Fruit fly (Drosophila melanogaster): ENCODE measurements around the gene CG9525.

Gene CG9525

DNA sequence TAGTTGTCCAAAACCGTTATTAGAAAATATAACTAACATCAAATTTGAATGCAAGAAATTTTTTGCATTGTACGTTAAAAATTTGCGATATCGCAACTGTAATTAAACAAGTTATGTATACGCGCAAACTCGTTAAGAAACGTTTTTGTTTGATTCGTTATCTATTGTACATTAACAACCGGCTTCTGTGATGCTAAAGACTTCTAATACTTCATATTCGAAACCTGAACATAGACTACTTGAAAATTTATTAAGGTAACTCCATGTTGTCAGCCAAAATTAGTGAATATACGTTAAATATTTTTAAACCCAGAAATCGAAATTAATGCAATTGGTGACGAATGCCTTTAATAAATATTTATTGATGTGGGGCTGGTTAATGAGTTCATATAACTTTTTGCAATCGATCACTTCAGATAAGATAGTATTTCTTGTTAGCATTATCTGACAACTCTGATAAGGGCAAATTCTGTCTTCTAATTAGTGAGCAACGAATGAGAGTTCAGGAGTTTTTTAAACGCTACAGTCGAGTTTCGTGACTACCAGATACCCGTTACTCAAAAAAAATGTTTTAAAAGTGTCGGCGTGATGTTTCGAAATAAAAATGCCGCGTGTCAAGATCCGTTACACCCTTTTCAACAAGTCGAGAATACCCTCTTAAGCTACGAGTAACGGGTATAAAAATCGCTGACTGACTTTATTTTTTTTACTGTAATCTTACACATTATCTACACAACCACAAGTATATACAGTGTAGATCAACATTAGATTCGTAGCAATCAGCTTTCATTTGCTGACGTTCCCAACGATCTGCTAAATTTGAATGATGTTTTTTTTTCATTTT lies 9.7 kb downstream of the CG9525 start (continued):
- TF ChIP-seq trh (GFP tag; optimal IDR thresholded peaks at IDR 0.05) (no peak), Fer3 (tag; optimal IDR thresholded peaks at IDR 0.05) (peak; percentile 23), CG10654 (GFP tag; optimal IDR thresholded peaks at IDR 0.05) (no peak), Ptx1 (GFP tag; IDR thresholded peaks at IDR 0.05) (peak; percentile 58), Abd-B (GFP tag; optimal IDR thresholded peaks at IDR 0.05) (no peak), amos (GFP tag; IDR thresholded peaks at IDR 0.05; ENCODE audit: partially characterized antibody) (peak; percentile 83), CG6765 (GFP tag; optimal IDR thresholded peaks at IDR 0.05) (no peak), Mad (GFP tag; optimal IDR thresholded peaks at IDR 0.05) (peak; percentile 1), Dp (GFP tag; optimal IDR thresholded peaks at IDR 0.05) (peak; percentile 14), Opbp (GFP tag; IDR thresholded peaks at IDR 0.05; ENCODE audit: partially characterized antibody) (peak; percentile 76; the same call in 2 of the 3 replicates), CG14860 (GFP tag; IDR thresholded peaks at IDR 0.05; ENCODE audit: partially characterized antibody) (no peak; the same call in 2 of the 3 replicates), NfI (GFP tag; optimal IDR thresholded peaks at IDR 0.05) (peak; percentile 15), da (GFP tag; optimal IDR thresholded peaks at IDR 0.05) (no peak), org-1 (GFP tag; optimal IDR thresholded peaks at IDR 0.05) (peak; percentile 19), Bteb2 (GFP tag; optimal IDR thresholded peaks at IDR 0.05) (no peak), eve (GFP tag; optimal IDR thresholded peaks at IDR 0.05) (peak in 1 of 2 experiments; percentile 68), ci (GFP tag; IDR thresholded peaks at IDR 0.05) (peak; percentile 68), lov (optimal IDR thresholded peaks at IDR 0.05) (no peak), lov (GFP tag; IDR thresholded peaks at IDR 0.05) (no peak; the same call in 2 of the 3 replicates), Drgx (GFP tag; IDR thresholded peaks at IDR 0.05) (peak; percentile 77), CG15514 (GFP tag; optimal IDR thresholded peaks at IDR 0.05) (peak; percentile 39), Fer2 (tag; optimal IDR thresholded peaks at IDR 0.05) (no peak), CG6813 (GFP tag; optimal IDR thresholded peaks at IDR 0.05) (peak; percentile 9), fu2 (GFP tag; optimal IDR thresholded peaks at IDR 0.05) (peak; percentile 9), grau (tag; optimal IDR thresholded peaks at IDR 0.05) (peak; percentile 47), kay (GFP tag; optimal IDR thresholded peaks at IDR 0.05) (peak; percentile 30), CG13894 (tag; optimal IDR thresholded peaks at IDR 0.05) (peak; percentile 17), CG32767 (GFP tag; IDR thresholded peaks at IDR 0.05) (no peak), klu (GFP tag; IDR thresholded peaks at IDR 0.05) (no peak), CG6689 (GFP tag; IDR thresholded peaks at IDR 0.05) (no peak), CG12391 (tag; optimal IDR thresholded peaks at IDR 0.05) (peak; percentile 12), zen (tag; optimal IDR thresholded peaks at IDR 0.05) (peak; percentile 37), row (GFP tag; IDR thresholded peaks at IDR 0.05) (peak; percentile 82), CG1024 (GFP tag; IDR thresholded peaks at IDR 0.05) (no peak), ab (GFP tag; optimal IDR thresholded peaks at IDR 0.05) (no peak), CG10462 (GFP tag; optimal IDR thresholded peaks at IDR 0.05) (no peak), CoRest (tag; optimal IDR thresholded peaks at IDR 0.05) (peak; percentile 30), PHDP (tag; optimal IDR thresholded peaks at IDR 0.05) (peak; percentile 48), slou (GFP tag; optimal IDR thresholded peaks at IDR 0.05) (no peak), CG5953 (GFP tag; IDR thresholded peaks at IDR 0.05) (no peak), ttk (GFP tag; IDR thresholded peaks at IDR 0.05) (peak; percentile 49), CG18262 (tag; optimal IDR thresholded peaks at IDR 0.05) (peak; percentile 37), bbx (GFP tag; IDR thresholded peaks at IDR 0.05; ENCODE audit: partially characterized antibody) (no peak), TFAM (GFP tag; optimal IDR thresholded peaks at IDR 0.05) (no peak), CG5180 (GFP tag; optimal IDR thresholded peaks at IDR 0.05) (peak; percentile 5), CG3995 (GFP tag; optimal IDR thresholded peaks at IDR 0.05) (peak; percentile 10), p53 (GFP tag; optimal IDR thresholded peaks at IDR 0.05) (no peak), CG6854 (GFP tag; optimal IDR thresholded peaks at IDR 0.05) (no peak), ato (GFP tag; IDR thresholded peaks at IDR 0.05; ENCODE audit: partially characterized antibody) (no peak)

Measured in whole organism, embryonic.